Fruit fly (Drosophila melanogaster) Kc167 (cell line): ENCODE results near the gene EAChm.

Source experiments
- Myc ChIP-seq: fragments of >200 bp; optimal IDR thresholded peaks from 2 replicates; lab custom pipeline; 2017; ENCODE audit warnings: missing external identifiers
- Sin3A ChIP-seq: fragments of >200 bp; optimal IDR thresholded peaks from 2 replicates; lab custom pipeline; 2018; ENCODE audit warnings: missing external identifiers
- h ChIP-seq: fragments of >200 bp; optimal IDR thresholded peaks from 3 replicates; lab custom pipeline; 2018; ENCODE audit warnings: missing external identifiers
- insv ChIP-seq: fragments of >200 bp; optimal IDR thresholded peaks from 3 replicates; lab custom pipeline; 2018; ENCODE audit warnings: missing external identifiers
- psq ChIP-seq: fragments of >200 bp; optimal IDR thresholded peaks from 2 replicates; lab custom pipeline; 2017; ENCODE audit warnings: missing external identifiers
- ttk ChIP-seq: sonication (Bioruptor generic); optimal IDR thresholded peaks from 2 replicates; lab custom pipeline; 2017; ENCODE audit warnings: missing external identifiers

DNA sequence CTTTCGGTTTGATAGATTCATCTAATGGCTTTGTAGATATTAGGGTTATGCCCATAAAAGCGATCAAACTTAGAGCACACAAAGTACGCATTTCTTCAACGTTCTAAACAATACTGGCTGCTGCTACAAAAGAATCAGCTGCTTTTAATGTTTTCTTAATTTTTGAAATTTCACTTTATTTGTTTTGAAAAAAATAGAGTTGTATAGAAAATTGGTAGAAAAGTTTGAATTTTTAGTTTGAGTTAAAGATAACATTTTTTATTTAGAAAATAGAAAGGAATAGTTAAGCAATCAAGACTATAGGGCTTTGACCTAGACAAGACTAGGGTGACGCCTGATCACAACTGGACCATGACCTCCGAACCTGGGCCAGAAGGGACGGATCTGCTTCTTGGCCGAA is 4.5 kb upstream of the EAChm start, which contains the start of gene CG18581:
- TF ChIP-seq Sin3A (lab: Kevin White, UChicago), result no peak
- TF ChIP-seq h, result no peak
- TF ChIP-seq insv (lab: Kevin White, UChicago), result no peak
- TF ChIP-seq Myc, result no peak
- TF ChIP-seq ttk, result no peak
- no peak for TF ChIP-seq psq
